Worm (Caenorhabditis elegans) whole organism, mixed stage, embryonic: ENCODE results near the gene F54B11.4.

Experiments
- M03D4.4 ChIP-seq: sonication (generic microtip); optimal IDR thresholded peaks from 2 replicates; lab custom pipeline; 2017; ENCODE audit warnings: mild to moderate bottlenecking, missing genetic modification characterization, missing compliant biosample characterization
- nhr-28 ChIP-seq: fragments of 150-350 bp; optimal IDR thresholded peaks from 2 replicates; lab custom pipeline; 2014; ENCODE audit warnings: missing biosample characterization, missing genetic modification characterization
- ztf-11 ChIP-seq: fragments of 150-350 bp; optimal IDR thresholded peaks from 2 replicates; lab custom pipeline; 2014; ENCODE audit warnings: missing biosample characterization, missing genetic modification characterization

ce11 chrX:13600136-13600535, 7.7 kb downstream of the F54B11.4 start, which contains the start of gene F54B11.7:
- TF ChIP-seq nhr-28 (no peak), ztf-11 (tag; lab: Kevin White, UChicago) (no peak), M03D4.4 (tag; lab: Kevin White, UChicago) (no peak)
